Worm (Caenorhabditis elegans) whole organism, L4 larva: Measurements from ENCODE around the gene R07E5.15.

ENCODE experiments used
- F49E8.2 ChIP-seq: sonication (generic microtip); optimal IDR thresholded peaks from 2 replicates; lab custom pipeline; 2016; ENCODE audit warnings: missing compliant biosample characterization, mild to moderate bottlenecking, missing genetic modification characterization, borderline replicate concordance
- Y105C5A.15 ChIP-seq: fragments of 200-800 bp; sonication (Bioruptor generic); IDR thresholded peaks from 2 replicates; pipeline ENCODE4 v1.3.6; 2022; ENCODE audit warnings: missing genetic modification characterization, missing compliant biosample characterization
- Y48G9A.11 ChIP-seq: fragments of 200-800 bp; sonication (Bioruptor generic); IDR thresholded peaks from 2 replicates; pipeline ENCODE4 v1.3.6; 2022; ENCODE audit warnings: missing genetic modification reagents, missing genetic modification characterization, missing compliant biosample characterization
- ZK546.5 ChIP-seq, 2 experiments: sonication (generic microtip); optimal IDR thresholded peaks; 2 replicates each; lab custom pipeline; 2017; ENCODE audit warnings: missing biosample characterization in 2 of 2, missing genetic modification characterization in 2 of 2
- aha-1 ChIP-seq: fragments of 150-350 bp; peaks from one replicate; lab custom pipeline; 2014; ENCODE audit warnings: missing biosample characterization, missing genetic modification characterization
- attf-4 ChIP-seq: sonication (generic microtip); optimal IDR thresholded peaks from 3 replicates; lab custom pipeline; 2017; ENCODE audit warnings: missing biosample characterization, missing genetic modification characterization
- ceh-44 ChIP-seq: fragments of 200-800 bp; sonication (Bioruptor generic); IDR thresholded peaks from 2 replicates; pipeline ENCODE4 v1.3.6; 2022; ENCODE audit warnings: missing genetic modification reagents, missing genetic modification characterization, missing compliant biosample characterization
- ctbp-1 ChIP-seq: fragments of 200-800 bp; sonication (Bioruptor generic); IDR thresholded peaks from 2 replicates; pipeline ENCODE4 v1.3.6; 2022; ENCODE audit warnings: missing genetic modification reagents, missing genetic modification characterization, missing compliant biosample characterization
- daf-19 ChIP-seq: fragments of 200-800 bp; sonication (Bioruptor generic); conservative IDR thresholded peaks from 2 replicates; pipeline ENCODE4 v1.3.6; 2022; ENCODE audit warnings: missing genetic modification characterization, missing compliant biosample characterization
- dmd-9 ChIP-seq: fragments of 200-800 bp; sonication (Bioruptor generic); IDR thresholded peaks from 2 replicates; pipeline ENCODE4 v1.3.6; 2022; ENCODE audit warnings: missing genetic modification reagents, missing genetic modification characterization, missing compliant biosample characterization
- dpl-1 ChIP-seq: fragments of 150-350 bp; optimal IDR thresholded peaks from 2 replicates; lab custom pipeline; 2014; ENCODE audit warnings: missing biosample characterization, missing genetic modification reagents, missing genetic modification characterization
- dve-1 ChIP-seq: sonication (generic microtip); optimal IDR thresholded peaks from 2 replicates; lab custom pipeline; 2017; ENCODE audit warnings: antibody characterized with exemption, mild to moderate bottlenecking, missing genetic modification characterization, missing compliant biosample characterization; ENCODE audit not compliant: insufficient read depth
- egl-43 ChIP-seq: fragments of 200-800 bp; sonication (Bioruptor generic); IDR thresholded peaks from 2 replicates; pipeline ENCODE4 v1.3.6; 2022; ENCODE audit warnings: missing genetic modification reagents, missing genetic modification characterization, missing compliant biosample characterization
- hmg-1.1 ChIP-seq: fragments of 200-800 bp; sonication (Bioruptor generic); IDR thresholded peaks from 2 replicates; pipeline ENCODE4 v1.3.6; 2022; ENCODE audit warnings: missing genetic modification reagents, missing genetic modification characterization, missing compliant biosample characterization
- jun-1 ChIP-seq: fragments of 150-350 bp; optimal IDR thresholded peaks from 2 replicates; lab custom pipeline; 2014; ENCODE audit warnings: missing biosample characterization, missing genetic modification reagents, missing genetic modification characterization
- lin-13 ChIP-seq: fragments of 150-350 bp; optimal IDR thresholded peaks from 2 replicates; lab custom pipeline; 2014; ENCODE audit warnings: missing biosample characterization, missing genetic modification reagents, missing genetic modification characterization
- lin-15B ChIP-seq: fragments of 150-350 bp; sonication (generic microtip); optimal IDR thresholded peaks from 3 replicates; lab custom pipeline; 2014; ENCODE audit warnings: missing biosample characterization, missing genetic modification characterization
- lin-38 ChIP-seq: fragments of 200-800 bp; sonication (Bioruptor generic); IDR thresholded peaks from 2 replicates; pipeline ENCODE4 v1.3.6; 2022; ENCODE audit warnings: missing genetic modification reagents, missing genetic modification characterization, missing compliant biosample characterization
- madf-5 ChIP-seq, 2 experiments: fragments of 200-800 bp; sonication (Bioruptor generic); IDR thresholded peaks; 2 replicates each; pipeline ENCODE4 v1.3.6; 2022; ENCODE audit warnings: missing compliant biosample characterization in 2 of 2, missing genetic modification characterization in 2 of 2
- madf-9 ChIP-seq: fragments of 200-800 bp; sonication (Bioruptor generic); conservative IDR thresholded peaks from 2 replicates; pipeline ENCODE4 v1.3.6; 2022; ENCODE audit warnings: missing genetic modification reagents, missing genetic modification characterization, missing compliant biosample characterization
- mdt-29 ChIP-seq: fragments of 200-800 bp; sonication (Bioruptor generic); IDR thresholded peaks from 2 replicates; pipeline ENCODE4 v1.3.6; 2022; ENCODE audit warnings: missing genetic modification reagents, missing genetic modification characterization, missing compliant biosample characterization
- mes-2 ChIP-seq: sonication (generic microtip); optimal IDR thresholded peaks from 2 replicates; lab custom pipeline; 2016; ENCODE audit warnings: missing genotype, mild to moderate bottlenecking, missing genetic modification characterization, missing compliant biosample characterization; ENCODE audit not compliant: poor library complexity, severe bottlenecking
- mxl-3 ChIP-seq: fragments of 200-800 bp; sonication (Bioruptor generic); optimal IDR thresholded peaks from 2 replicates; lab custom pipeline; 2018; ENCODE audit warnings: mild to moderate bottlenecking, missing genetic modification characterization, missing compliant biosample characterization
- nhr-10 ChIP-seq: fragments of 150-350 bp; optimal IDR thresholded peaks from 2 replicates; lab custom pipeline; 2014; ENCODE audit warnings: missing biosample characterization, missing genetic modification characterization
- nhr-11 ChIP-seq: fragments of 150-350 bp; optimal IDR thresholded peaks from 2 replicates; lab custom pipeline; 2014; ENCODE audit warnings: missing biosample characterization, missing genetic modification characterization
- nhr-111 ChIP-seq: fragments of 200-800 bp; sonication (Bioruptor generic); optimal IDR thresholded peaks from 2 replicates; lab custom pipeline; 2018; ENCODE audit warnings: mild to moderate bottlenecking, missing genetic modification characterization, missing compliant biosample characterization
- nhr-76 ChIP-seq: fragments of 150-350 bp; optimal IDR thresholded peaks from 2 replicates; lab custom pipeline; 2014; ENCODE audit warnings: missing biosample characterization, missing genetic modification characterization
- nhr-77 ChIP-seq: fragments of 150-350 bp; optimal IDR thresholded peaks from 2 replicates; lab custom pipeline; 2014; ENCODE audit warnings: missing biosample characterization, missing genetic modification characterization
- pha-4 ChIP-seq, 2 experiments: fragments of 150-350 bp in 1 of 2; fragments of 200-800 bp in 1 of 2; sonication (Bioruptor generic) in 1 of 2; IDR thresholded peaks in 1 of 2; optimal IDR thresholded peaks in 1 of 2; 2 replicates each; pipeline versions ENCODE4 v1.3.6 to Lab custom; 2014 to 2022; ENCODE audit warnings: missing genetic modification characterization in 2 of 2, missing genetic modification reagents in 2 of 2, missing biosample characterization in 1 of 2, missing compliant biosample characterization in 1 of 2
- php-3 ChIP-seq: fragments of 200-800 bp; sonication (Bioruptor generic); IDR thresholded peaks from 2 replicates; pipeline ENCODE4 v1.3.6; 2022; ENCODE audit warnings: missing genetic modification reagents, missing genetic modification characterization, missing compliant biosample characterization
- pqm-1 ChIP-seq: sonication (generic microtip); optimal IDR thresholded peaks from 2 replicates; lab custom pipeline; 2017; ENCODE audit warnings: missing biosample characterization, missing genetic modification characterization
- skn-1 ChIP-seq: fragments of 150-350 bp; optimal IDR thresholded peaks from 2 replicates; lab custom pipeline; 2014; ENCODE audit warnings: missing biosample characterization, missing genetic modification characterization
- spr-1 ChIP-seq: sonication (generic microtip); optimal IDR thresholded peaks from 2 replicates; lab custom pipeline; 2016; ENCODE audit warnings: mild to moderate bottlenecking, missing genetic modification characterization, missing compliant biosample characterization
- spr-3 ChIP-seq: fragments of 200-800 bp; sonication (Bioruptor generic); optimal IDR thresholded peaks from 2 replicates; lab custom pipeline; 2018; ENCODE audit warnings: mild to moderate bottlenecking, missing genetic modification characterization, missing compliant biosample characterization
- tag-97 ChIP-seq: fragments of 200-800 bp; sonication (Bioruptor generic); IDR thresholded peaks from 2 replicates; pipeline ENCODE4 v1.3.6; 2022; ENCODE audit warnings: missing genetic modification characterization, missing compliant biosample characterization
- zag-1 ChIP-seq: fragments of 150-350 bp; optimal IDR thresholded peaks from 2 replicates; lab custom pipeline; 2014; ENCODE audit warnings: missing biosample characterization, missing genetic modification characterization

Gene R07E5.15

DNA sequence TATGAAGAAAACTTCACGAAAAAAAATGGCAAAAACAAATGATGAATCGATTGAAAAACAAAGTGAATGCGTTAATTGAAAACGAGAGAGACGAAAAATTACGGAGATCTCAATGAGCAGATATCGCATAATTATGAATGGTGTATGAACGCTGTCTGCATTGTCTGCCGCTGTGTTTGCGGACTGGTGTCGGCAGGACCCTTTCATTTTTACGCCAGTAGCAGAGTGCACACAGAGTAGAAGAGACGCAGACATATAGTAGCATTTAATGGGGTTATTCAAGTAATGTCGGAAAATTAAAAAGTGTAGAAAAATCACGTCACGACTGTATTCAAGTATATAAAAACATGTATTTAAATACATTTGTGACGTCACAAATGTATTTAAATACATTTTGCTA is 20.4 kb upstream of the R07E5.15 start:
- TF ChIP-seq lin-13 (GFP tag; lab: Kevin White, UChicago) (no peak), mes-2 (tag; lab: Kevin White, UChicago) (peak; percentile 65)

DNA sequence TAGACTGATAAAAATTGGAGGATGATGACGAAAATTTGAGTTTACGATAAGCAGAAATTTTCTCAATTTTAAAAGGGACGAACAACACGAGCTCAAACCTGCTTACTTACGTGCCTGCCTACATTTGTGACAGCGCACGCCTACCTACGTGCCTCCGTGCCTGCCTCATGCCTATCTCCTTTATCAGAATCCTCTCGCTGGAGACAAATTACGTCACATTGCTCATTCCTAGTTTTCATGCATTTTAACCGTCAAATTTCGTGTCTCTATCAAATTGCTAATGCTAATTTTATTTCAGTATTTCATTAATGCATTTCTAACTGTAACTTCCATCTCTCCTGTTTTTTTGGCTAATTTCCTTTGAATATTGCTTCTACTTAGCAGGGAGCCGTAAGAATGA is 19.9 kb upstream of the R07E5.15 start, which contains the start of gene pals-27:
TSS of gene pals-27 (plus strand) at position 301 of the 400 bp plus-strand sequence.
- TF ChIP-seq nhr-77 (tag; lab: Kevin White, UChicago) (no peak), attf-4 (tag; lab: Kevin White, UChicago) (no peak), F49E8.2 (tag; lab: Kevin White, UChicago) (no peak), dmd-9 (no peak), dpl-1 (GFP tag; lab: Kevin White, UChicago) (no peak), daf-19 (no peak), madf-5 (GFP tag; IDR thresholded peaks at IDR 0.05; lab: Robert Waterston, UW) (no peak), lin-38 (GFP tag; lab: Robert Waterston, UW) (no peak), lin-15B (tag; lab: Kevin White, UChicago) (no peak), skn-1 (tag; lab: Kevin White, UChicago) (no peak), madf-9 (GFP tag; lab: Robert Waterston, UW) (no peak), zag-1 (tag; lab: Kevin White, UChicago) (no peak), spr-1 (tag; lab: Kevin White, UChicago) (no peak), php-3 (no peak)

DNA sequence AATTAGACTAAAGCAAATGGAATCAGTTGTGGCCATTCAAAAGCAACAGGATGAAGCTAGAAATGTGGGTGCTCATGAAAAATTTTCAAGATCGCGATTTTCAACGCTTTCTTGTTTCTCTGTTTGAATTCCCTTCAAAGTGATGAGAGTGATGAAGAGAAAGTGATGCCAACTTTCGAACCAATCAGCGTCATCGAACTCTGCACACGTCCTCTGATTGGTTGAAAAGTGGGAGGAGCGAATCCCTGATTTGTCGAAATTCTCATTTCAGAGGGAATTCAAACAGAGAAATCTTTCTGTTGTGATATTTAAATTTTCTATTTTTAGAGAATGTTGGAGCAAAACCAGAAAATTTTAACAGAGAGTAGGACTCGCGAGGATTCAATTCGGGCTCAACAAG is 19.1 kb upstream of the R07E5.15 start:
- TF ChIP-seq aha-1 (peak; percentile 87), nhr-76 (no peak)

DNA sequence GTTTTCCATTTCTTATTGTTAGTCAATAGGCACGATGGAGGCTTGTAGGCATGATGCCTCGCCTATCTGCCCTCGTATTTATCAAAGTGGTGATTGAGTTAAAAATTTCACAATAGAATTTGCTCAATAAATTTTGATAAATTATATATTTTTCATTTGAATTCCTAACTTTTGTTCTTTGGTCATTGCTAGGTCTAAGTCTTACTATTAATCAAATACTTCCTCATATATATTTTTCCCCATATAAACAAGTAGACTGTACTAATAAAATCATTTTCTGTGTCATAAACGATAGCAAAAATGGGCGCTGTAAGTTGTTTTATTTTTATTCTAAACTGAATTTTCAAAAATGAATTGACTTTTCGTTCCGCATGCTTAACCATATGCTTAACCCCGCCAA is 16.8 kb upstream of the R07E5.15 start, which contains the start of gene pals-28:
TSS of gene pals-28 (plus strand) at position 301 of the 400 bp plus-strand sequence.
- TF ChIP-seq mdt-29 (GFP tag; lab: Robert Waterston, UW) (no peak), lin-38 (GFP tag; lab: Robert Waterston, UW) (no peak), nhr-11 (no peak), ceh-44 (no peak), nhr-10 (tag; lab: Kevin White, UChicago) (no peak), egl-43 (GFP tag; lab: Robert Waterston, UW) (no peak), ZK546.5 (tag; optimal IDR thresholded peaks at IDR 0.05; lab: Kevin White, UChicago) (no peak), tag-97 (GFP tag; lab: Robert Waterston, UW) (no peak), ctbp-1 (no peak), jun-1 (no peak), nhr-76 (no peak), spr-3 (GFP tag; lab: Kevin White, UChicago) (no peak), nhr-111 (GFP tag; lab: Kevin White, UChicago) (no peak), pqm-1 (tag; lab: Kevin White, UChicago) (no peak), hmg-1.1 (GFP tag; lab: Robert Waterston, UW) (no peak), Y105C5A.15 (GFP tag; lab: Robert Waterston, UW) (no peak), pha-4 (GFP tag; IDR thresholded peaks at IDR 0.05; lab: Robert Waterston, UW) (no peak), pha-4 (tag; optimal IDR thresholded peaks at IDR 0.05; lab: Kevin White, UChicago) (no peak), mxl-3 (GFP tag; lab: Kevin White, UChicago) (no peak), Y48G9A.11 (GFP tag; lab: Robert Waterston, UW) (no peak), dve-1 (tag; lab: Kevin White, UChicago) (no peak)
- TF ChIP-seq, all 104 proteins: peak for 0
